Worm (Caenorhabditis elegans) whole organism, L4/young adult: ENCODE measurements around the gene nth-1.

ENCODE experiments used
- W03F9.2 ChIP-seq: fragments of 150-350 bp; optimal IDR thresholded peaks from 2 replicates; lab custom pipeline; 2014; ENCODE audit warnings: missing biosample characterization, missing genetic modification characterization
- dao-5 ChIP-seq: sonication (generic microtip); optimal IDR thresholded peaks from 2 replicates; lab custom pipeline; 2016; ENCODE audit warnings: missing genotype, missing genetic modification characterization, moderate library complexity, missing compliant biosample characterization
- him-1 ChIP-seq: sonication (generic microtip); optimal IDR thresholded peaks from 2 replicates; lab custom pipeline; 2016; ENCODE audit warnings: missing genotype, missing genetic modification reagents, missing genetic modification characterization, missing compliant biosample characterization

The nth-1 gene

DNA sequence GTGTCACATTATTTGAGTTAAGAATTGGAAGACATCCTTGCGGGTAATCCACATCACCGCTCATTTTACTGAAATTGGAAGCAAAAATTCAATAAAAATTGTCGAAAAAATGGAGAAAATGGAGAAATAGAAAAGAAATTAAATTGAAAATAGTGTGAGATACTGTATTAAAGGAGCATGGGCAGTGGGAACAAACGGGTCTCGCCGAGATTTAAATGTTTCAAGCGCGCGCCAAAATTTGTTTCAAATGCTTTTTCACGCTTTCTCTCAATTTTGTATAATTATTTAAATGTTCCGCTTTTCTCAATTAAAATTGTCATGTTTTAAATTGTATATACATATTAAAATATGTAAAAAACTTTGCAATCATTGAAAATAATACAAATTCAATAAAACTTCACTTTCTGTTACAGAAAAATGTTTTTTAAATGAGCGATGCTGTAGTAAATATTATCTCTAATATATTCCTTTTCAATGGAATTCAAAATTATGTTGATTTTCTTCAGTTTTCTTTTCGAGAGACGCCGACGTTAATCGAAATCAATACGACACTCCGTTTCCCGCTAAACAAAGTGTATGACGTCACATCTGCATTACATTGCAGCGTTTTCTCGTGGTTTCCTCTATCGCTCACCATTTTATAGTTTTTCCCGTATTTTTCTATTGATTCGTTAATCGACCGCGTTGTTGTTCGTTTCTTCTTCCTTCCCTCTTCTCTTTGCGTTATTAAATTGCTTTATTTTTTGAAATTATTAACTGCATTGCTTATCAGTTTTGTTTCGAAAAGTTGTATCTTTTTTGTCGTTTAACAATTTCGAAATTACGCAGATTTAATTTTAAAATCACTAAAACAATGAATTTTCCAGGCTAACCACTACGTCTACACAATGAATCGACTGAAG lies 19.3 kb upstream of the nth-1 start, which contains the start of the genes evl-14 and dcn-1:
Gene evl-14, minus strand, starts transcription at position 68 of the 902 bp plus-strand sequence.
Gene dcn-1, plus strand, starts transcription at position 852 of the 902 bp plus-strand sequence.
- no peak for TF ChIP-seq dao-5 (tag; lab: Kevin White, UChicago)
- peak; percentile 50 for TF ChIP-seq W03F9.2 (tag; lab: Kevin White, UChicago)

DNA sequence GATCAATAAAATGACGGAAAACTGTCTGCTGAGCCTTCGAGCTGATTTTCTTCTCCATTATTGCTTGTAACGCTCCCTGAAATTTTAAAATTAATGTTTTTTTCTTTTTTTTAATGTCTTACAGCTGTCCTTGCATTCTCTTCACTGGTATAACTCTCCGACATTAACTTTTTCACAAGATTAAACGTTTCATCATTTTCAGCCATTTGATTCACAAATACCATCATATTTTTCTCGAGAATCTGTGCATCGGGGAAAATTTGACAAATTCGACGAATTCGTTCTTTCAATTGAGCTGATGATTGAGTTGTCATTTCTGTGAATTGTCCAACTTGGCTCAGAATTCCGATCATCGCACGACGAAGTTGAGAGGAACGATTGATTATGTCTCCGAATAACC lies 15.2 kb upstream of the nth-1 start:
- TF ChIP-seq dao-5 (tag; lab: Kevin White, UChicago) (no peak), W03F9.2 (tag; lab: Kevin White, UChicago) (no peak), him-1 (tag; lab: Kevin White, UChicago) (no peak)

DNA sequence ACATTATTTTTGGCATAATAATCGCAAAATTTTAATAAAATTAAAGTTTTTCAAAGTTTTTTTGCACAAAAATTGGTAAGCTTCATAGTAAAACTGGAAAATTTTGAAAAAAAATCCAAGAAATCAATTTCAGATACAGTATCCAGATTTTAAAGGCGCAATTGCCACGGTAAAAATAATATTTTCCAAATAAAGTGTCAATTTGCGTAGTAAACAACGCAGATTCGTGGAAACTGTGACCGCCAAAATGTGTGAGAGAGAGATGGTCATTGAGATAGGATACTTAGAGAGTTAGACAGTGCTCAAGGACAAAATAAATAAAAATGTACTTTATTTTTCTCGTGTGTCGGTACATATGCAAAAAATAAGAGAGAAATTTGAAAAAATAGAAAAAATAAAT lies 8.7 kb upstream of the nth-1 start:
- no peak for TF ChIP-seq W03F9.2 (tag; lab: Kevin White, UChicago)
- TF ChIP-seq dao-5 (tag; lab: Kevin White, UChicago), result no peak
- no peak for TF ChIP-seq him-1 (tag; lab: Kevin White, UChicago)

DNA sequence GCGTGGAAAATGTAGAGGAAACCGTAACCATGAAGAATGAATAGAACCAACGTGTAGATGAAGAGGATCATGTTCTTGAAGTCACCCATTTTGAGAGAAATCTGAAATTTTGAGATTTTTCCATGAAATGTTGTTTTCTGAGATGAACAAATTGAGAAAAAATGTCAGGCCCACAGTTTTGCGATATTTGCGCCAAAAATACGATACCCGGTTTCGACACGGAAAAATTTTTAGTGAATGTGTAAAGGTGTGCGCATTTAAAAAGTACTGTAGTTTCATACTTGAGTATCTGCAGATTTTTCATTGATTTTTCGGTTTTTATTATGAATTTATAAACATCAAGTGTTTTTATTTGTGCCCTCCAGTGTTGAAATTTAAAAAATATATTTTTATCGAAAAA lies 8.2 kb upstream of the nth-1 start, which contains the start of gene R10E4.9:
Gene R10E4.9, minus strand, starts transcription at position 101 of the 400 bp plus-strand sequence.
- TF ChIP-seq him-1 (tag; lab: Kevin White, UChicago) (no peak), W03F9.2 (tag; lab: Kevin White, UChicago) (no peak), dao-5 (tag; lab: Kevin White, UChicago) (no peak)

DNA sequence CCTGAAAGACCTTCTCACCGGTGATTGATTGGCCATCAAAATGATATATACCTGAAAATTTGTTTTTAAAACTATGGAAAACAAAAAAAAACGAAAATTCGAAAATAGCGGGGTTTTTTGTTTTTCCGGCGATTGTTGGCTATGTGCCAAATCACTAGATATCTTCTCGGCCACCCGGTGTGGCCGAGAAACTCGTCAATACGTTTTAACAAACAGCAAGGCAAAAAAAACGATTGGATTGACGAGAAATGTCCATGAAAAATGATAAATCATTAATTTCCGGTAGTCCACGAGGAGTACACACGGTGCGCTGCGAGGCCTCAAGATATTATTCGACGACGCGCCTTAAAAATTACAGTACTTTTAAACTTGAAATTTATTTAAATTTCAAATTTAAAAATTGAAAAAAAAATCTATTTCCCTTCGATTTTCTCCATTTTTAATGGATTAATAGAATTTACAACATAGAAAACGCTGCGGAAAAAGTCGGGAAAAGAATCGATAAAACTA lies 7.0 kb upstream of the nth-1 start, which contains the start of gene R10E4.11:
Gene R10E4.11, minus strand, starts transcription at position 51 of the 510 bp plus-strand sequence.
- TF ChIP-seq him-1 (tag; lab: Kevin White, UChicago) (no peak), dao-5 (tag; lab: Kevin White, UChicago) (no peak), W03F9.2 (tag; lab: Kevin White, UChicago) (no peak)

DNA sequence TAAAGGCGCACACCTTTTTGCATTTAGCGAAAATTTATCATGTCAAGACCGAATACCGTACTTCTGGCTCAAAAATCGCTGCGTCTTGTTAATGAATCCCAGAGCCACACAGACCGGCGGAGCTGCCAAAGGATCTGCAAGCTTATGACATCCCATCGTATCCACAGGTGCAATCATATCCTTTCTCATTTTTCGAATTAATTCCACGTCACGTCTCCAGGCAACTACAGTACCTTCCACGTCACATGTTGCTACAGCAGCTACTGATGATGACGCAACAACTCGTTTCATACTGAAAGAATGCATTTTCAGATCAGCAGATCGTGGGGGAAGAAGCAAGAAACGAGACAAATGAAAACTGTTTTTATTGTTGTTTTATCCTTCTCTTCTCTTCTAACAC lies 945 bp downstream of the nth-1 start, which contains the start of gene R10E4.6:
Gene R10E4.6, plus strand, starts transcription at position 301 of the 400 bp plus-strand sequence.
- TF ChIP-seq dao-5 (tag; lab: Kevin White, UChicago) (no peak), him-1 (tag; lab: Kevin White, UChicago) (no peak), W03F9.2 (tag; lab: Kevin White, UChicago) (no peak)

DNA sequence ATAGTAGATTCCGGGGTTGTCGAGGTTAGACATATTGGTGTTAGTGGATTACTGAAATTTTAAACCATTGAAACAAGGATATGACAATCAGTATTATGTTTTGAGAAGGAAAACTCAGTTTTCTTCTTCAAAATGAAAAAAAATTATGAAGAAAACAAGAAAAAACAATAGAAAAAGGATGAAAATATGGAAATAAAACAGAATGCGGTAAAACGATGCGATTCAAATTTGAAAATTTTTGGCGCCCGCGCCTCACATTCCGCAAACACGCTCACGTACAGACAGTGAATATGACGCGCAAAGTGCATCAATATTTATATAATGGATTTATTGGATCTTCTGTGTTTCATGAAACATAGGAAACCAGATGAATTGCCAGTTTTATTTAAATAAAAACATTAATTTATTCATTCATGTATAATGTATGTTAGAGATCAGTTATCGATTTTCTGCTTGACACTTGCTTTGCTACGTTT lies 2.8 kb downstream of the nth-1 start, which contains the start of gene mcm-5:
Gene mcm-5, minus strand, starts transcription at position 51 of the 476 bp plus-strand sequence.
- TF ChIP-seq W03F9.2 (tag; lab: Kevin White, UChicago) (peak; percentile 69), dao-5 (tag; lab: Kevin White, UChicago) (no peak)

DNA sequence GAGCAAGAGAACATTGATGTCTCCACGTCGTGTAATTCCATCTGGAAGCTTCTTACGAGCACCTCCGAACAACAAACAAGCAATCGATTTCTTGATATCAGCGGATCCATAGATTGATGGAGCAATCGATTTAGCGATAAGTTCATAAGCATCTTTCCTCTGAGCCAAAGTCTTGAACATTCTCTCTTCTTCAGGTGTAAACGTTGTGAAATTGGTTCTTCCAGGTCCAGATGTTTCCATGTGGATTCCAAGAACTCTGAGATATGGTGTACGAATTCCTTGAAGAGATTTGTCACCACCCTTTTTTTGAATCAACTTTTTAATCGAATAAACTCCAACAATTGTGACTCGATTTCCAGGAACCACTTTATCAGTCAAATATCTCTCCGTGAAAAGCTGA lies 4.1 kb downstream of the nth-1 start:
- no peak for TF ChIP-seq W03F9.2 (tag; lab: Kevin White, UChicago)
- TF ChIP-seq dao-5 (tag; lab: Kevin White, UChicago), result no peak
- no peak for TF ChIP-seq him-1 (tag; lab: Kevin White, UChicago)

DNA sequence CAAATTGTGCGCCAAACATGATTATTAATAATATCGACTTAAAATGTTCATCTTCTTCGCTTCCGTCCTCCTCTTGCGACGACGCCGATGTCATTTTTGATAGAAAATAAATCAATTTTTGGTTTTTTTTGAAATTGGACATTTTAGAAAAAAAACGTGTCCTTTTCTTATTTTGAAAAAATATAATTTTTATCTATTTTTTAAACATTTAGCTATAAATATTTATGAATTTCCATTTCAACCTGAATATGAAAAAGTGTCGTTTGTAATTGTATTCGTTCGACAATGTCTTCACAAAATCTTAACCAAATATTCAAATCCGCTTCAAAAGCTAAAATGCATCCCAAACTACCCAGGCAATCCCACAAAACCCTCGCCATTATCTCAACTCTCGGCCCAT lies 6.7 kb downstream of the nth-1 start, which contains the start of gene R10E4.3:
Gene R10E4.3, minus strand, starts transcription at position 101 of the 400 bp plus-strand sequence.
- no peak for TF ChIP-seq him-1 (tag; lab: Kevin White, UChicago)
- no peak for TF ChIP-seq W03F9.2 (tag; lab: Kevin White, UChicago)
- no peak for TF ChIP-seq dao-5 (tag; lab: Kevin White, UChicago)

DNA sequence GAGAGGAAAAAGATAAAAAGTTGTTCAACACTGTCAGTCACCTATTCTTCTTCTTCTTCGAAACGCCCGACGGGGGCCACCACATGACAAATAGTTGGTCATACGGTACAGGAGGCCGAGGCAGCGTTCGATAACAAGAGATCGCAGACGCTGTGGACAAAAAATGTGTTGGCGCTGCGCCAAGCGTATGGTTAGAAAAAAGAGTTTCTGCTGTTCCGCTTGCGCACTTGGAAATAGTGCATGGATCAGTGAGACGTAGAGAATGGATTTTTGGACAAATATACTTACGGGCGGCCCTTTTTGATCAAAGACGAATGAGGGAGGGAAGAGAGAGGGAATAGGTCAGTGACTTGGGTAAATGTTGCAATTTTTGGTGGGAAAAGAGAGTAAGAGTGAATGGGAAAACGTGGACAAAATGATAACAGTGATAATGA lies 9.3 kb downstream of the nth-1 start:
- TF ChIP-seq W03F9.2 (tag; lab: Kevin White, UChicago), result peak; percentile 50
- TF ChIP-seq dao-5 (tag; lab: Kevin White, UChicago), result no peak
- TF ChIP-seq him-1 (tag; lab: Kevin White, UChicago), result no peak

DNA sequence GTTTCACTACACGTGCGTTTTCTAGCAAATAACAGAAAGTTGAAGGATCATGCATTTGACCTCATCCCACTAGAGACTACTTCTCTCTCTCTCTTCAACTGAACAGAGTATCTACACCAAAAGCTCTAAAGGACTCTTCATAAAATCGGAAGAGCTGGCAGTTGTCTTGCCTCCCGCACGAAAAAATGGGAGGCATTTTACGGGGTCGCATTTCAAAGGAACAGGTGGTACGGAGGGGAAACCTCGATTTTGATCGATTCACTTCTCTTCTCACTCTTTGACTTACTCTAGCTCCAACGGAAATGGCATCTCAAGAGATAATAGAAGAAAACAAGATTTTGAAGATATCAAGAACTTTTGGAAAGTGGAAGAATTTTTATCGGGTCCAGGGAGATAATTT lies 10.9 kb downstream of the nth-1 start:
- TF ChIP-seq W03F9.2 (tag; lab: Kevin White, UChicago), result no peak
- no peak for TF ChIP-seq dao-5 (tag; lab: Kevin White, UChicago)
- TF ChIP-seq him-1 (tag; lab: Kevin White, UChicago), result no peak

DNA sequence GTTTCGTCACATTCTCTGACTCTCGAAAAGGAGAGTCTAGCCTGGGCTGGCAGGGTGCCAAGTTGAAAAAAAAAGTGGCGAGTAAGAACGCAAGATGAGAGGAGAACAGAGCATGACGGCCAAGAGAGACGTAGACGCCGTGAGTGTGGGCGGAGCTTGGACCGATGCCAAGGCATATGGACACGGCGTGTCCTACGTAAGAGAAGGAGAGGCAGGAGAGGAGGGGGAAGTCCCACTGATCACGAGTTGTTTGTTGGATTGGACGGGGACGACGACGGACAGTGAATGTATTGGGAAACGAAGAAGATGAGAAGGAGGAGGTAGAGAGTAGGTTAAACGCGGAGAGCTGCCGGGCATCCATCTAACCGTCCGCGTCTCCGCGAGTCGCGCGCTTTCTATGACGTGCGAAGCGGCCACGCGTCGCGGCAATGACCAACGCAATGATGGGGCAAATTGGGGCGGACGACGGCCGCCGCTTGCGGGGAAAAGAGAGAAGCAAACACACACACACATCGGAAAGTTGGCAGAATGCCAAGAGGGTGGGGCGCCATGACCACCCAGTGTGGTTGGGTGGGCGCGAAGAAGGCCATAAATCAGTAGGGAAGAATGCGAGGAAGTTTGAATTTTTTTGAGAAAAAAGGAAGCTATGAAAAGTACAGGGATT lies 12.0 kb downstream of the nth-1 start:
- TF ChIP-seq him-1 (tag; lab: Kevin White, UChicago) (peak; percentile 97), W03F9.2 (tag; lab: Kevin White, UChicago) (peak; percentile 89), dao-5 (tag; lab: Kevin White, UChicago) (peak; percentile 89)
